Fruit fly (Drosophila melanogaster) whole organism, pupa: ENCODE data around the gene CG13012.

Source experiments
- CG10348 ChIP-seq: fragments of 200-800 bp; sonication (Bioruptor generic); IDR thresholded peaks from 2 replicates; pipeline ENCODE4 v1.3.6; 2022; ENCODE audit warnings: missing biosample characterization, missing genetic modification characterization
- CG12605 ChIP-seq: fragments of 200-800 bp; sonication (Bioruptor generic); IDR thresholded peaks from 2 replicates; pipeline ENCODE4 v1.3.6; 2022; ENCODE audit warnings: missing biosample characterization, missing genetic modification characterization
- CG13204 ChIP-seq: fragments of 200-800 bp; sonication (Bioruptor generic); optimal IDR thresholded peaks from 2 replicates; lab custom pipeline; 2018; ENCODE audit warnings: missing biosample characterization, mild to moderate bottlenecking, missing genetic modification characterization, moderate library complexity
- CG14655 ChIP-seq: fragments of 200-800 bp; sonication (Bioruptor generic); optimal IDR thresholded peaks from 3 replicates; lab custom pipeline; 2017; ENCODE audit warnings: mild to moderate bottlenecking, missing biosample characterization, missing genetic modification reagents, missing genetic modification characterization
- CG15710 ChIP-seq: fragments of 200-800 bp; sonication (Bioruptor generic); optimal IDR thresholded peaks from 2 replicates; lab custom pipeline; 2018; ENCODE audit warnings: missing biosample characterization, mild to moderate bottlenecking, missing genetic modification characterization, moderate library complexity
- CG17806 ChIP-seq: fragments of 200-800 bp; sonication (Bioruptor generic); optimal IDR thresholded peaks from 2 replicates; lab custom pipeline; 2018; ENCODE audit warnings: missing biosample characterization, mild to moderate bottlenecking, missing genetic modification characterization, moderate library complexity
- CG32121 ChIP-seq: fragments of 200-800 bp; sonication (Bioruptor generic); IDR thresholded peaks from 2 replicates; pipeline ENCODE4 v1.3.6; 2022; ENCODE audit warnings: missing biosample characterization, missing genetic modification characterization
- CG34367 ChIP-seq: fragments of 200-800 bp; sonication (Bioruptor generic); optimal IDR thresholded peaks from 2 replicates; lab custom pipeline; 2018; ENCODE audit warnings: missing biosample characterization, mild to moderate bottlenecking, missing genetic modification characterization
- CG4496 ChIP-seq: fragments of 200-800 bp; sonication (Bioruptor generic); IDR thresholded peaks from 3 replicates; pipeline ENCODE4 v1.3.6; 2022; ENCODE audit warnings: missing biosample characterization, missing genetic modification characterization
- CG8159 ChIP-seq: fragments of 200-800 bp; sonication (Bioruptor generic); optimal IDR thresholded peaks from 3 replicates; lab custom pipeline; 2018; ENCODE audit warnings: missing biosample characterization, mild to moderate bottlenecking, missing genetic modification characterization, moderate library complexity
- CG8301 ChIP-seq: fragments of 200-800 bp; sonication (Bioruptor generic); optimal IDR thresholded peaks from 2 replicates; lab custom pipeline; 2018; ENCODE audit warnings: missing biosample characterization, mild to moderate bottlenecking, missing genetic modification characterization
- CG9948 ChIP-seq: fragments of 200-800 bp; sonication (Bioruptor generic); optimal IDR thresholded peaks from 2 replicates; lab custom pipeline; 2018; ENCODE audit warnings: missing biosample characterization, mild to moderate bottlenecking, missing genetic modification characterization, moderate library complexity
- D1 ChIP-seq: fragments of 200-800 bp; sonication (Bioruptor generic); optimal IDR thresholded peaks from 2 replicates; lab custom pipeline; 2018; ENCODE audit warnings: missing biosample characterization, mild to moderate bottlenecking, missing genetic modification characterization, moderate library complexity
- EcR ChIP-seq: fragments of 200-800 bp; sonication (Bioruptor generic); optimal IDR thresholded peaks from 3 replicates; lab custom pipeline; 2019; ENCODE audit warnings: missing biosample characterization, missing genetic modification characterization, mild to moderate bottlenecking, moderate library complexity, missing genetic modification reagents
- Ets98B ChIP-seq: fragments of 200-800 bp; sonication (Bioruptor generic); IDR thresholded peaks from 2 replicates; pipeline ENCODE4 v1.3.6; 2022; ENCODE audit warnings: missing biosample characterization, missing genetic modification characterization
- Pif1A ChIP-seq: fragments of 200-800 bp; sonication (Bioruptor generic); optimal IDR thresholded peaks from 3 replicates; lab custom pipeline; 2016; ENCODE audit warnings: missing biosample characterization, missing genetic modification characterization
- Pif1B ChIP-seq: fragments of 200-800 bp; sonication (Bioruptor generic); optimal IDR thresholded peaks from 3 replicates; lab custom pipeline; 2016; ENCODE audit warnings: missing biosample characterization, missing genetic modification characterization
- Snoo ChIP-seq: fragments of 200-800 bp; sonication (Bioruptor generic); optimal IDR thresholded peaks from 3 replicates; lab custom pipeline; 2017; ENCODE audit warnings: missing biosample characterization, mild to moderate bottlenecking, missing genetic modification characterization, inconsistent platforms
- fd96Ca ChIP-seq: fragments of 200-800 bp; sonication (Bioruptor generic); IDR thresholded peaks from 3 replicates; pipeline ENCODE4 v1.3.6; 2022; ENCODE audit warnings: missing biosample characterization, missing genetic modification characterization
- gl ChIP-seq: fragments of 200-800 bp; sonication (Bioruptor generic); optimal IDR thresholded peaks from 2 replicates; lab custom pipeline; 2018; ENCODE audit warnings: missing biosample characterization, mild to moderate bottlenecking, missing genetic modification characterization
- rn ChIP-seq: fragments of 200-800 bp; sonication (Bioruptor generic); IDR thresholded peaks from 2 replicates; pipeline ENCODE4 v1.3.6; 2022; ENCODE audit warnings: missing biosample characterization, missing genetic modification characterization

Gene CG13012

dm6 chrX:16676653-16677052 is at the start of gene CG13012:
CG13012 (minus strand) TSS chrX:16676753.
- TF ChIP-seq Ets98B (GFP tag; lab: Robert Waterston, UW), result no peak
- no peak for TF ChIP-seq CG14655 (GFP tag; lab: Kevin White, UChicago)
- TF ChIP-seq fd96Ca (GFP tag; lab: Robert Waterston, UW), result no peak
- TF ChIP-seq CG15710 (tag; lab: Kevin White, UChicago), result no peak
- no peak for TF ChIP-seq EcR (GFP tag; lab: Kevin White, UChicago)
- no peak for TF ChIP-seq CG13204
- TF ChIP-seq D1 (tag; lab: Kevin White, UChicago), result no peak
- TF ChIP-seq CG8159, result no peak
- TF ChIP-seq Pif1A, result no peak
- TF ChIP-seq rn (GFP tag; lab: Robert Waterston, UW), result no peak
- no peak for TF ChIP-seq CG34367 (tag; lab: Kevin White, UChicago)
- TF ChIP-seq, all 21 proteins: peak for 0

dm6 chrX:16724544-16724943 is 48.0 kb upstream of the CG13012 start:
- TF ChIP-seq D1 (tag; lab: Kevin White, UChicago) (no peak), CG8159 (no peak)

dm6 chrX:16723203-16724173 is 46.9 kb upstream of the CG13012 start:
- TF ChIP-seq CG13204, result peak; percentile 82
- TF ChIP-seq CG4496 (GFP tag; lab: Robert Waterston, UW), result peak; percentile 57
- TF ChIP-seq CG8159, result peak; percentile 64
- peak; percentile 43; the same call in 1 of the 2 replicates for TF ChIP-seq Ets98B (GFP tag; lab: Robert Waterston, UW)
- peak; percentile 68 for TF ChIP-seq CG9948 (tag; lab: Kevin White, UChicago)
- peak; percentile 31; the same call in 1 of the 2 replicates for TF ChIP-seq CG12605 (GFP tag; lab: Robert Waterston, UW)
- TF ChIP-seq D1 (tag; lab: Kevin White, UChicago), result no peak
- TF ChIP-seq CG10348, result peak; percentile 22; the same call in 1 of the 2 replicates
- TF ChIP-seq CG15710 (tag; lab: Kevin White, UChicago), result peak; percentile 51
- peak; percentile 81 for TF ChIP-seq CG34367 (tag; lab: Kevin White, UChicago)
- TF ChIP-seq CG17806 (tag; lab: Kevin White, UChicago), result peak; percentile 60
- 0 out of 3 replicates have a peak, but pooled peaks have one; percentile 42 for TF ChIP-seq fd96Ca (GFP tag; lab: Robert Waterston, UW)
- peak; percentile 92 for TF ChIP-seq gl (tag; lab: Kevin White, UChicago)
- peak; percentile 70 for TF ChIP-seq EcR (GFP tag; lab: Kevin White, UChicago)
- peak; percentile 67 for TF ChIP-seq CG32121 (GFP tag; lab: Robert Waterston, UW)
- no peak for TF ChIP-seq Pif1B
- TF ChIP-seq CG8301 (tag; lab: Kevin White, UChicago), result peak; percentile 46
- peak; percentile 8; the same call in 1 of the 2 replicates for TF ChIP-seq rn (GFP tag; lab: Robert Waterston, UW)
- TF ChIP-seq CG14655 (GFP tag; lab: Kevin White, UChicago), result peak; percentile 53
- TF ChIP-seq Snoo (tag; lab: Kevin White, UChicago), result peak; percentile 65
- TF ChIP-seq Pif1A, result no peak

dm6 chrX:16721168-16721567 is 44.6 kb upstream of the CG13012 start, which contains the start of the genes CG32572 and CG34325:
CG32572 (plus strand) TSS chrX:16721183.
CG34325 (minus strand) TSS chrX:16721411.
- TF ChIP-seq rn (GFP tag; lab: Robert Waterston, UW) (no peak), Ets98B (GFP tag; lab: Robert Waterston, UW) (no peak), EcR (GFP tag; lab: Kevin White, UChicago) (no peak), CG13204 (no peak), gl (tag; lab: Kevin White, UChicago) (no peak)

dm6 chrX:16718169-16718723 is 41.7 kb upstream of the CG13012 start:
- TF ChIP-seq CG34367 (tag; lab: Kevin White, UChicago) (no peak), rn (GFP tag; lab: Robert Waterston, UW) (no peak), Ets98B (GFP tag; lab: Robert Waterston, UW) (no peak), D1 (tag; lab: Kevin White, UChicago) (no peak)

- TF ChIP-seq rn (GFP tag; lab: Robert Waterston, UW) (no peak), CG15710 (tag; lab: Kevin White, UChicago) (no peak), Pif1B (no peak), Ets98B (GFP tag; lab: Robert Waterston, UW) (no peak), CG12605 (GFP tag; lab: Robert Waterston, UW) (no peak), CG10348 (no peak), CG13204 (no peak), CG34367 (tag; lab: Kevin White, UChicago) (no peak), CG8159 (no peak), CG9948 (tag; lab: Kevin White, UChicago) (no peak)
Measured at dm6 chrX:16716649-16717048, 40.1 kb upstream of the CG13012 start.
